Worm (Caenorhabditis elegans) whole organism, young adult: Measurements from ENCODE around the gene adh-1.

Experiments
- T26A5.8 ChIP-seq: sonication (generic microtip); optimal IDR thresholded peaks from 2 replicates; lab custom pipeline; 2016; ENCODE audit warnings: missing genetic modification characterization, missing compliant biosample characterization
- ama-1 ChIP-seq, 3 experiments: fragments of 150-350 bp in 1 of 3; sonication (generic microtip) in 2 of 3; optimal IDR thresholded peaks; 2 replicates each; lab custom pipeline; 2014 to 2018; ENCODE audit warnings: missing biosample characterization in 2 of 3, missing genetic modification characterization in 2 of 3, missing genetic modification reagents in 2 of 3
- egrh-3 ChIP-seq: fragments of 200-800 bp; sonication (Bioruptor generic); IDR thresholded peaks from 2 replicates; pipeline ENCODE4 v1.3.6; 2022; ENCODE audit warnings: missing genetic modification reagents, missing genetic modification characterization, missing compliant biosample characterization
- mel-28 ChIP-seq: sonication (generic microtip); optimal IDR thresholded peaks from 2 replicates; lab custom pipeline; 2016; ENCODE audit warnings: borderline replicate concordance, mild to moderate bottlenecking, missing genetic modification characterization, missing compliant biosample characterization

ce11 chrV:11845492-11845891 is 42.6 kb upstream of the adh-1 start, which contains the start of gene hmp-1:
- TF ChIP-seq mel-28 (tag; lab: Kevin White, UChicago): no peak
- no peak for TF ChIP-seq T26A5.8 (tag; lab: Kevin White, UChicago)
- TF ChIP-seq egrh-3 (GFP tag; lab: Robert Waterston, UW): no peak
- TF ChIP-seq ama-1 (optimal IDR thresholded peaks at IDR 0.05; lab: Kevin White, UChicago): no peak
- TF ChIP-seq ama-1 (GFP tag; optimal IDR thresholded peaks at IDR 0.05; lab: Kevin White, UChicago): no peak
